Fruit fly (Drosophila melanogaster) whole organism, embryonic: ENCODE results near the gene CG17190.

Experiments used
- Atf3 ChIP-seq: fragments of 200-800 bp; sonication (Bioruptor generic); optimal IDR thresholded peaks from 3 replicates; lab custom pipeline; 2016; ENCODE audit warnings: missing biosample characterization, missing genetic modification characterization
- Bdp1 ChIP-seq: fragments of 200-800 bp; sonication (Bioruptor generic); optimal IDR thresholded peaks from 3 replicates; lab custom pipeline; 2016; ENCODE audit warnings: missing biosample characterization, missing genetic modification characterization
- CG10267 ChIP-seq: fragments of 200-800 bp; sonication (Bioruptor generic); optimal IDR thresholded peaks from 2 replicates; lab custom pipeline; 2018; ENCODE audit warnings: missing biosample characterization, mild to moderate bottlenecking, missing genetic modification characterization, moderate library complexity
- CG10274 ChIP-seq: fragments of 200-800 bp; sonication (Bioruptor generic); optimal IDR thresholded peaks from 3 replicates; lab custom pipeline; 2017; ENCODE audit warnings: missing biosample characterization, mild to moderate bottlenecking, missing genetic modification characterization
- CG11456 ChIP-seq: fragments of 200-800 bp; sonication (Bioruptor generic); IDR thresholded peaks from 3 replicates; pipeline ENCODE4 v1.3.6; 2022; ENCODE audit warnings: missing biosample characterization, missing genetic modification characterization
- CG11504 ChIP-seq: fragments of 200-800 bp; sonication (Bioruptor generic); optimal IDR thresholded peaks from 3 replicates; lab custom pipeline; 2019; ENCODE audit warnings: missing biosample characterization, mild to moderate bottlenecking, missing genetic modification characterization, moderate library complexity
- CG11695 ChIP-seq: fragments of 200-800 bp; sonication (Bioruptor generic); IDR thresholded peaks from 3 replicates; pipeline ENCODE4 v1.3.6; 2022; ENCODE audit warnings: missing biosample characterization, missing genetic modification characterization
- CG12155 ChIP-seq: fragments of 200-800 bp; sonication (Bioruptor generic); optimal IDR thresholded peaks from 3 replicates; lab custom pipeline; 2016; ENCODE audit warnings: missing biosample characterization, missing genetic modification characterization
- CG17186 ChIP-seq: fragments of 200-800 bp; sonication (Bioruptor generic); optimal IDR thresholded peaks from 3 replicates; lab custom pipeline; 2017; ENCODE audit warnings: missing biosample characterization, missing genetic modification reagents, missing genetic modification characterization
- CG17359 ChIP-seq: fragments of 200-800 bp; sonication (Bioruptor generic); optimal IDR thresholded peaks from 3 replicates; lab custom pipeline; 2018; ENCODE audit warnings: missing biosample characterization, mild to moderate bottlenecking, missing genetic modification characterization, moderate library complexity
- CG31365 ChIP-seq: fragments of 200-800 bp; sonication (Bioruptor generic); optimal IDR thresholded peaks from 2 replicates; lab custom pipeline; 2018; ENCODE audit warnings: missing biosample characterization, mild to moderate bottlenecking, missing genetic modification characterization
- CG33213 ChIP-seq: fragments of 200-800 bp; sonication (Bioruptor generic); optimal IDR thresholded peaks from 3 replicates; lab custom pipeline; 2016; ENCODE audit warnings: missing biosample characterization, missing genetic modification characterization
- CG4617 ChIP-seq: fragments of 200-800 bp; sonication (Bioruptor generic); optimal IDR thresholded peaks from 3 replicates; lab custom pipeline; 2016; ENCODE audit warnings: missing biosample characterization, missing genetic modification characterization, borderline replicate concordance
- CG4854 ChIP-seq: fragments of 200-800 bp; sonication (Bioruptor generic); optimal IDR thresholded peaks from 2 replicates; lab custom pipeline; 2016; ENCODE audit warnings: missing biosample characterization, missing genetic modification characterization, inconsistent platforms
- CG6175 ChIP-seq: fragments of 200-800 bp; sonication (Bioruptor generic); IDR thresholded peaks from 3 replicates; pipeline ENCODE4 v1.3.6; 2022; ENCODE audit warnings: missing biosample characterization, missing genetic modification characterization
- CG6654 ChIP-seq: fragments of 200-800 bp; sonication (Bioruptor generic); optimal IDR thresholded peaks from 2 replicates; lab custom pipeline; 2017; ENCODE audit warnings: missing biosample characterization, mild to moderate bottlenecking, missing genetic modification characterization
- CG7928 ChIP-seq: fragments of 200-800 bp; sonication (Bioruptor generic); optimal IDR thresholded peaks from 2 replicates; lab custom pipeline; 2017; ENCODE audit warnings: missing biosample characterization, mild to moderate bottlenecking, missing genetic modification characterization
- CG8281 ChIP-seq: fragments of 200-800 bp; sonication (Bioruptor generic); optimal IDR thresholded peaks from 2 replicates; lab custom pipeline; 2018; ENCODE audit warnings: missing biosample characterization, mild to moderate bottlenecking, missing genetic modification characterization, moderate library complexity
- CG9437 ChIP-seq: fragments of 200-800 bp; sonication (Bioruptor generic); optimal IDR thresholded peaks from 2 replicates; lab custom pipeline; 2018; ENCODE audit warnings: missing biosample characterization, mild to moderate bottlenecking, missing genetic modification characterization
- CG9817 ChIP-seq: fragments of 200-800 bp; sonication (Bioruptor generic); optimal IDR thresholded peaks from 2 replicates; lab custom pipeline; 2018; ENCODE audit warnings: missing biosample characterization, mild to moderate bottlenecking, missing genetic modification characterization, moderate library complexity
- CoRest ChIP-seq: fragments of 200-800 bp; sonication (Bioruptor generic); optimal IDR thresholded peaks from 3 replicates; lab custom pipeline; 2018; ENCODE audit warnings: missing biosample characterization, mild to moderate bottlenecking, missing genetic modification characterization, moderate library complexity
- D ChIP-seq, 2 experiments: fragments of 200-800 bp in 1 of 2; fragments of >200 bp in 1 of 2; sonication (Bioruptor generic) in 1 of 2; optimal IDR thresholded peaks; 2 replicates in 1 of 2; 3 replicates in 1 of 2; lab custom pipeline; 2017; ENCODE audit warnings: mild to moderate bottlenecking in 1 of 2, missing biosample characterization in 1 of 2, missing genetic modification characterization in 1 of 2, missing genetic modification reagents in 1 of 2
- Hr3 ChIP-seq: fragments of 200-800 bp; sonication (Bioruptor generic); optimal IDR thresholded peaks from 3 replicates; lab custom pipeline; 2016; ENCODE audit warnings: missing biosample characterization, missing genetic modification characterization
- Hr39 ChIP-seq: fragments of >200 bp; optimal IDR thresholded peaks from 2 replicates; lab custom pipeline; 2017
- Jarid2 ChIP-seq: fragments of 200-800 bp; sonication (Bioruptor generic); optimal IDR thresholded peaks from 3 replicates; lab custom pipeline; 2017; ENCODE audit warnings: mild to moderate bottlenecking, missing biosample characterization, missing genetic modification reagents, missing genetic modification characterization
- NFAT ChIP-seq: fragments of 200-800 bp; sonication (Bioruptor generic); IDR thresholded peaks from 2 replicates; pipeline ENCODE4 v1.3.6; 2022; ENCODE audit warnings: missing biosample characterization, missing genetic modification characterization
- Oli ChIP-seq: fragments of 200-800 bp; sonication (Bioruptor generic); optimal IDR thresholded peaks from 2 replicates; lab custom pipeline; 2018; ENCODE audit warnings: missing biosample characterization, mild to moderate bottlenecking, missing genetic modification characterization, moderate library complexity
- Scr ChIP-seq: fragments of 200-800 bp; sonication (Bioruptor generic); IDR thresholded peaks from 2 replicates; pipeline ENCODE4 v1.3.6; 2022; ENCODE audit warnings: missing biosample characterization, missing genetic modification characterization; ENCODE audit not compliant: partially characterized antibody
- Six4 ChIP-seq: fragments of 200-800 bp; sonication (Bioruptor generic); optimal IDR thresholded peaks from 2 replicates; lab custom pipeline; 2016; ENCODE audit warnings: missing biosample characterization, missing genetic modification characterization
- Sox100B ChIP-seq: fragments of 200-800 bp; sonication (Bioruptor generic); optimal IDR thresholded peaks from 3 replicates; lab custom pipeline; 2018; ENCODE audit warnings: missing biosample characterization, mild to moderate bottlenecking, missing genetic modification characterization
- cas ChIP-seq: fragments of 200-800 bp; sonication (Bioruptor generic); IDR thresholded peaks from 2 replicates; pipeline ENCODE4 v1.3.6; 2022; ENCODE audit warnings: missing biosample characterization, missing genetic modification characterization
- chinmo ChIP-seq: fragments of 200-800 bp; sonication (Bioruptor generic); IDR thresholded peaks from 4 replicates; pipeline ENCODE4 v1.3.6; 2022; ENCODE audit warnings: missing biosample characterization, missing genetic modification characterization; ENCODE audit not compliant: partially characterized antibody
- corto ChIP-seq: fragments of 200-800 bp; sonication (Bioruptor generic); optimal IDR thresholded peaks from 2 replicates; lab custom pipeline; 2016; ENCODE audit warnings: missing biosample characterization, mild to moderate bottlenecking, missing genetic modification characterization, moderate library complexity
- dysf ChIP-seq: fragments of 200-800 bp; sonication (Bioruptor generic); IDR thresholded peaks from 3 replicates; pipeline ENCODE4 v1.3.6; 2022; ENCODE audit warnings: missing biosample characterization, missing genetic modification characterization
- fru ChIP-seq: fragments of >200 bp; optimal IDR thresholded peaks from 2 replicates; lab custom pipeline; 2017
- gsb ChIP-seq: fragments of 200-800 bp; sonication (Bioruptor generic); IDR thresholded peaks from 2 replicates; pipeline ENCODE4 v1.3.6; 2022; ENCODE audit warnings: missing biosample characterization, missing genetic modification characterization
- hbn ChIP-seq: fragments of 200-800 bp; sonication (Bioruptor generic); IDR thresholded peaks from 2 replicates; pipeline ENCODE4 v1.3.6; 2022; ENCODE audit warnings: missing biosample characterization, missing genetic modification characterization; ENCODE audit not compliant: partially characterized antibody
- lmd ChIP-seq: fragments of 200-800 bp; sonication (Bioruptor generic); IDR thresholded peaks from 2 replicates; pipeline ENCODE4 v1.3.6; 2022; ENCODE audit warnings: missing biosample characterization, missing genetic modification characterization
- otp ChIP-seq: fragments of 200-800 bp; sonication (Bioruptor generic); IDR thresholded peaks from 3 replicates; pipeline ENCODE4, ENCODE4 v1.3.6; 2022; ENCODE audit warnings: missing biosample characterization, missing genetic modification characterization
- pb ChIP-seq: fragments of 200-800 bp; sonication (Bioruptor generic); optimal IDR thresholded peaks from 3 replicates; lab custom pipeline; 2016; ENCODE audit warnings: missing biosample characterization, missing genetic modification characterization
- pho ChIP-seq: fragments of 200-800 bp; sonication (Bioruptor generic); optimal IDR thresholded peaks from 2 replicates; lab custom pipeline; 2016; ENCODE audit warnings: missing biosample characterization, missing genetic modification characterization
- pzg ChIP-seq: fragments of 200-800 bp; sonication (Bioruptor generic); optimal IDR thresholded peaks from 3 replicates; lab custom pipeline; 2018; ENCODE audit warnings: missing biosample characterization, mild to moderate bottlenecking, missing genetic modification characterization, moderate library complexity
- row ChIP-seq: fragments of 200-800 bp; sonication (Bioruptor generic); IDR thresholded peaks from 3 replicates; pipeline ENCODE4 v1.3.6; 2022; ENCODE audit warnings: missing biosample characterization, missing genetic modification characterization
- seq ChIP-seq: fragments of 200-800 bp; sonication (Bioruptor generic); IDR thresholded peaks from 2 replicates; pipeline ENCODE4 v1.3.6; 2022; ENCODE audit warnings: missing biosample characterization, missing genetic modification characterization
- sisA ChIP-seq: fragments of 200-800 bp; sonication (Bioruptor generic); IDR thresholded peaks from 2 replicates; pipeline ENCODE4 v1.3.6; 2022; ENCODE audit warnings: missing biosample characterization, missing genetic modification characterization
- sqz ChIP-seq: fragments of 200-800 bp; sonication (Bioruptor generic); optimal IDR thresholded peaks from 3 replicates; lab custom pipeline; 2018; ENCODE audit warnings: missing biosample characterization, mild to moderate bottlenecking, missing genetic modification characterization
- tgo ChIP-seq: fragments of 200-800 bp; sonication (Bioruptor generic); IDR thresholded peaks from 3 replicates; pipeline ENCODE4 v1.3.6; 2022; ENCODE audit warnings: missing biosample characterization, missing genetic modification characterization
- twi ChIP-seq: fragments of 200-800 bp; optimal IDR thresholded peaks from 2 replicates; lab custom pipeline; 2019; ENCODE audit warnings: missing biosample characterization, mild to moderate bottlenecking, missing genetic modification characterization, moderate library complexity
- wek ChIP-seq: fragments of 200-800 bp; sonication (Bioruptor generic); optimal IDR thresholded peaks from 3 replicates; lab custom pipeline; 2018; ENCODE audit warnings: missing biosample characterization, mild to moderate bottlenecking, missing genetic modification characterization, moderate library complexity

Gene CG17190

DNA sequence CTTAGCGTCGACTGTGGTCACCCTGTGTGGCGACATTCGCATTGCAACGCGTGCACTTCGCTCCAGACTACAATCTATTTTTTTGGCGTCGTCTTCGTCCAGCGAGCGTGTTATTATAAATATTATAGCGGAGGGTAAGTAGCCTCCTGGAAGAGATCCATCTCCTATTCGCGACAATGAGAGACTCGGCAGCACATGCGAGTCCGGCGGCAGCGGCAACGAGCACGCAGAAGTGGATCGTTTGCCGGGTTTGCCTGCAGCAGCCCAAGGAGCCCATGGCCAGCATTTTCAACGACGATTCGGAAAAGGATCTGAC is 18.4 kb upstream of the CG17190 start, which contains the start of gene idc (continued):
- TF ChIP-seq CG6654 (GFP tag; lab: Kevin White, UChicago) = no peak
- no peak for TF ChIP-seq cas (GFP tag; lab: Robert Waterston, UW)
- no peak for TF ChIP-seq pb (GFP tag; lab: Kevin White, UChicago)
- TF ChIP-seq otp = no peak
- TF ChIP-seq CG6175 (GFP tag; lab: Robert Waterston, UW) = no peak
- TF ChIP-seq sisA = no peak
- no peak for TF ChIP-seq Jarid2 (GFP tag; lab: Kevin White, UChicago)
- TF ChIP-seq CG9817 (tag; lab: Kevin White, UChicago) = no peak
- TF ChIP-seq wek = peak; percentile 93
- TF ChIP-seq Six4 (GFP tag; lab: Kevin White, UChicago) = no peak
- TF ChIP-seq CG31365 = no peak
- no peak for TF ChIP-seq CG33213 (GFP tag; lab: Kevin White, UChicago)
- TF ChIP-seq CG11456 (GFP tag; lab: Robert Waterston, UW) = 0 out of 3 replicates have a peak, but pooled peaks have one; percentile 59
- no peak for TF ChIP-seq CG4617
- TF ChIP-seq Hr3 (GFP tag; lab: Kevin White, UChicago) = no peak
- TF ChIP-seq CG11695 (GFP tag; lab: Robert Waterston, UW) = no peak
- TF ChIP-seq Hr39 = no peak
- no peak for TF ChIP-seq Sox100B (GFP tag; lab: Kevin White, UChicago)
- no peak for TF ChIP-seq CoRest (tag; lab: Kevin White, UChicago)
- no peak for TF ChIP-seq Scr
- TF ChIP-seq lmd = no peak
- TF ChIP-seq Atf3 = no peak
- no peak for TF ChIP-seq chinmo (GFP tag; lab: Robert Waterston, UW)
- no peak for TF ChIP-seq CG12155
- no peak for TF ChIP-seq Bdp1
- no peak for TF ChIP-seq sqz
- no peak for TF ChIP-seq hbn (GFP tag; lab: Robert Waterston, UW)
- no peak for TF ChIP-seq CG4854 (GFP tag; lab: Kevin White, UChicago)
- TF ChIP-seq CG8281 (tag; lab: Kevin White, UChicago) = no peak
- no peak for TF ChIP-seq dysf
- no peak for TF ChIP-seq CG11504
- TF ChIP-seq Oli (tag; lab: Kevin White, UChicago) = no peak
- no peak for TF ChIP-seq row (GFP tag; lab: Robert Waterston, UW)
- TF ChIP-seq tgo = no peak
- no peak for TF ChIP-seq CG17359 (tag; lab: Kevin White, UChicago)
- no peak for TF ChIP-seq twi (tag; lab: Kevin White, UChicago)
- no peak for TF ChIP-seq CG10274 (GFP tag; lab: Kevin White, UChicago)
- no peak for TF ChIP-seq corto (GFP tag; lab: Kevin White, UChicago)
- TF ChIP-seq D (optimal IDR thresholded peaks at IDR 0.05; lab: Kevin White, UChicago) = no peak
- TF ChIP-seq D (GFP tag; optimal IDR thresholded peaks at IDR 0.05; lab: Kevin White, UChicago) = no peak
- no peak for TF ChIP-seq CG17186 (GFP tag; lab: Kevin White, UChicago)
- TF ChIP-seq pzg (GFP tag; lab: Kevin White, UChicago) = peak; percentile 10
- TF ChIP-seq CG7928 (GFP tag; lab: Kevin White, UChicago) = no peak
- TF ChIP-seq CG9437 (GFP tag; lab: Kevin White, UChicago) = peak; percentile 47
- no peak for TF ChIP-seq pho (GFP tag; lab: Kevin White, UChicago)
- TF ChIP-seq fru (lab: Kevin White, UChicago) = no peak
- peak; percentile 41; the same call in 1 of the 2 replicates for TF ChIP-seq NFAT (GFP tag; lab: Robert Waterston, UW)
- TF ChIP-seq seq (GFP tag; lab: Robert Waterston, UW) = no peak
- no peak for TF ChIP-seq gsb (GFP tag; lab: Robert Waterston, UW)
- no peak for TF ChIP-seq CG10267
